Worm (Caenorhabditis elegans) whole organism, L4/young adult: ENCODE results near the gene D1044.1.

Experiments used
- dao-5 ChIP-seq: sonication (generic microtip); optimal IDR thresholded peaks from 2 replicates; lab custom pipeline; 2016; ENCODE audit warnings: missing genotype, missing genetic modification characterization, moderate library complexity, missing compliant biosample characterization
- him-1 ChIP-seq: sonication (generic microtip); optimal IDR thresholded peaks from 2 replicates; lab custom pipeline; 2016; ENCODE audit warnings: missing genotype, missing genetic modification reagents, missing genetic modification characterization, missing compliant biosample characterization

DNA sequence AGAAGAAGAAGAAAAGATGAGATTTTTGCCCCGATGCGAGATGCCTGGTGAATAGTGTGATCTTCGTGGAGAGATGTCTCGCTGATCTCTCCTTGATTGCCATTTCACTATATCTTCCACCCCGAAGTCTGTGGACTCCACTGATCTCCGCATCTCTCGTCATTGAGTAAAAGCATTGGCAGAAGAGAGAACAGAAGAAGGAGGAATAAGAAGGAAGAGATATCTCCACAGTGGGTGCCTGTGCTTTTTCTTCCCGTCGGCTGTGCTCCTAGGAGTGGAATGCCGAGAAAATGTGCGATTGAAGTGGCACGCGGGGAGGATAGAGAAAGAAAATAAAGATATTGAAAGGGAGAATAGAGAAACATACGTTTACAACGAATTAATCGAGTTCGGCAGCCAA lies 19.6 kb downstream of the D1044.1 start:
- TF ChIP-seq him-1 (tag; lab: Kevin White, UChicago) (no peak), dao-5 (tag; lab: Kevin White, UChicago) (no peak)
